Fruit fly (Drosophila melanogaster) whole organism, embryonic: ENCODE results near the gene Jhbp3.
A peak's percentile ranks its signal among the peaks of the same experiment; 100 is the strongest.

Source experiments
- CG1024 ChIP-seq: fragments of 200-800 bp; sonication (Bioruptor generic); IDR thresholded peaks from 2 replicates; pipeline ENCODE4 v1.3.6; 2022; ENCODE audit warnings: missing biosample characterization, missing genetic modification characterization
- CG10267 ChIP-seq: fragments of 200-800 bp; sonication (Bioruptor generic); optimal IDR thresholded peaks from 2 replicates; lab custom pipeline; 2018; ENCODE audit warnings: missing biosample characterization, mild to moderate bottlenecking, missing genetic modification characterization, moderate library complexity
- CG10321 ChIP-seq: fragments of 200-800 bp; sonication (Bioruptor generic); IDR thresholded peaks from 2 replicates; pipeline ENCODE4 v1.3.6; 2022; ENCODE audit warnings: missing biosample characterization, missing genetic modification characterization
- CG10654 ChIP-seq: fragments of 200-800 bp; sonication (Bioruptor generic); optimal IDR thresholded peaks from 2 replicates; lab custom pipeline; 2016; ENCODE audit warnings: missing biosample characterization, missing genetic modification characterization
- CG12071 ChIP-seq: fragments of 200-800 bp; sonication (Bioruptor generic); optimal IDR thresholded peaks from 3 replicates; lab custom pipeline; 2018; ENCODE audit warnings: missing biosample characterization, mild to moderate bottlenecking, missing genetic modification characterization
- CG14710 ChIP-seq: fragments of 200-800 bp; sonication (Bioruptor generic); optimal IDR thresholded peaks from 3 replicates; lab custom pipeline; 2019; ENCODE audit warnings: missing biosample characterization, mild to moderate bottlenecking, missing genetic modification characterization, moderate library complexity
- CG14860 ChIP-seq: fragments of 200-800 bp; sonication (Bioruptor generic); IDR thresholded peaks from 3 replicates; pipeline ENCODE4 v1.3.6; 2022; ENCODE audit warnings: missing biosample characterization, missing genetic modification characterization; ENCODE audit not compliant: partially characterized antibody
- CG16779 ChIP-seq: fragments of 200-800 bp; sonication (Bioruptor generic); IDR thresholded peaks from 2 replicates; pipeline ENCODE4 v1.3.6; 2022; ENCODE audit warnings: missing biosample characterization, missing genetic modification characterization
- CG1792 ChIP-seq: fragments of 200-800 bp; sonication (Bioruptor generic); optimal IDR thresholded peaks from 2 replicates; lab custom pipeline; 2016; ENCODE audit warnings: missing biosample characterization, missing genetic modification characterization
- CG18262 ChIP-seq: fragments of 200-800 bp; optimal IDR thresholded peaks from 3 replicates; lab custom pipeline; 2019; ENCODE audit warnings: missing biosample characterization, mild to moderate bottlenecking, missing genetic modification characterization, moderate library complexity
- CG2120 ChIP-seq: fragments of 200-800 bp; sonication (Bioruptor generic); optimal IDR thresholded peaks from 3 replicates; lab custom pipeline; 2016; ENCODE audit warnings: missing biosample characterization, missing genetic modification characterization
- CG2875 ChIP-seq: fragments of 200-800 bp; sonication (Bioruptor generic); optimal IDR thresholded peaks from 2 replicates; lab custom pipeline; 2017; ENCODE audit warnings: missing biosample characterization, mild to moderate bottlenecking, missing genetic modification characterization, missing genetic modification reagents
- CG3163 ChIP-seq: fragments of 200-800 bp; sonication (Bioruptor generic); optimal IDR thresholded peaks from 3 replicates; lab custom pipeline; 2016; ENCODE audit warnings: missing biosample characterization, missing genetic modification characterization
- CG32772 ChIP-seq: fragments of 200-800 bp; sonication (Bioruptor generic); IDR thresholded peaks from 2 replicates; pipeline ENCODE4 v1.3.6; 2022; ENCODE audit warnings: missing biosample characterization, missing genetic modification characterization
- CG3281 ChIP-seq: fragments of 200-800 bp; sonication (Bioruptor generic); optimal IDR thresholded peaks from 3 replicates; lab custom pipeline; 2017; ENCODE audit warnings: missing biosample characterization, mild to moderate bottlenecking, missing genetic modification characterization
- CG33557 ChIP-seq: fragments of 200-800 bp; sonication (Bioruptor generic); optimal IDR thresholded peaks from 2 replicates; lab custom pipeline; 2019; ENCODE audit warnings: missing biosample characterization, mild to moderate bottlenecking, missing genetic modification characterization, moderate library complexity
- CG4424 ChIP-seq: fragments of 200-800 bp; sonication (Bioruptor generic); optimal IDR thresholded peaks from 3 replicates; lab custom pipeline; 2016; ENCODE audit warnings: missing biosample characterization, missing genetic modification characterization
- CG6813 ChIP-seq: fragments of 200-800 bp; sonication (Bioruptor generic); optimal IDR thresholded peaks from 2 replicates; lab custom pipeline; 2017; ENCODE audit warnings: missing biosample characterization, missing genetic modification characterization, mild to moderate bottlenecking, moderate library complexity, missing genetic modification reagents
- CG7987 ChIP-seq: fragments of 200-800 bp; sonication (Bioruptor generic); optimal IDR thresholded peaks from 2 replicates; lab custom pipeline; 2018; ENCODE audit warnings: missing biosample characterization, mild to moderate bottlenecking, missing genetic modification characterization, moderate library complexity
- CG8290 ChIP-seq, 3 experiments: fragments of 200-800 bp; sonication (Bioruptor generic); optimal IDR thresholded peaks; 2 replicates each; lab custom pipeline; 2016 to 2019; ENCODE audit warnings: missing biosample characterization in 3 of 3, missing genetic modification characterization in 3 of 3, mild to moderate bottlenecking in 2 of 3, moderate library complexity in 1 of 3
- CG8359 ChIP-seq: fragments of 200-800 bp; sonication (Bioruptor generic); optimal IDR thresholded peaks from 2 replicates; lab custom pipeline; 2017; ENCODE audit warnings: missing biosample characterization, mild to moderate bottlenecking, missing genetic modification characterization, borderline replicate concordance
- CG8765 ChIP-seq: fragments of 200-800 bp; sonication (Bioruptor generic); IDR thresholded peaks from 2 replicates; pipeline ENCODE4 v1.3.6; 2022; ENCODE audit warnings: missing biosample characterization, missing genetic modification characterization
- CG9437 ChIP-seq: fragments of 200-800 bp; sonication (Bioruptor generic); optimal IDR thresholded peaks from 2 replicates; lab custom pipeline; 2018; ENCODE audit warnings: missing biosample characterization, mild to moderate bottlenecking, missing genetic modification characterization
- CG9727 ChIP-seq: fragments of 200-800 bp; sonication (Bioruptor generic); optimal IDR thresholded peaks from 3 replicates; lab custom pipeline; 2017; ENCODE audit warnings: missing biosample characterization, mild to moderate bottlenecking, missing genetic modification characterization
- CG9876 ChIP-seq: fragments of 200-800 bp; sonication (Bioruptor generic); optimal IDR thresholded peaks from 2 replicates; lab custom pipeline; 2016; ENCODE audit warnings: missing biosample characterization, missing genetic modification characterization
- HLHmδ ChIP-seq: fragments of 200-800 bp; sonication (Bioruptor generic); optimal IDR thresholded peaks from 2 replicates; lab custom pipeline; 2018; ENCODE audit warnings: missing biosample characterization, mild to moderate bottlenecking, missing genetic modification characterization, moderate library complexity
- Hr39 ChIP-seq: fragments of >200 bp; optimal IDR thresholded peaks from 2 replicates; lab custom pipeline; 2017
- Med ChIP-seq: fragments of 200-800 bp; sonication (Bioruptor generic); peaks from one replicate; lab custom pipeline; 2016; ENCODE audit warnings: missing biosample characterization, missing genetic modification characterization, mild to moderate bottlenecking, inconsistent platforms, moderate library complexity
- Nf-YB ChIP-seq: fragments of 200-800 bp; sonication (Bioruptor generic); optimal IDR thresholded peaks from 3 replicates; lab custom pipeline; 2019; ENCODE audit warnings: missing biosample characterization, mild to moderate bottlenecking, missing genetic modification characterization, moderate library complexity
- NfI ChIP-seq: fragments of 200-800 bp; sonication (Bioruptor generic); optimal IDR thresholded peaks from 3 replicates; lab custom pipeline; 2018; ENCODE audit warnings: missing biosample characterization, mild to moderate bottlenecking, missing genetic modification characterization, moderate library complexity
- Ravus ChIP-seq: fragments of 200-800 bp; sonication (Bioruptor generic); IDR thresholded peaks from 2 replicates; pipeline ENCODE4 v1.3.6; 2022; ENCODE audit warnings: missing biosample characterization, missing genetic modification characterization
- amos ChIP-seq: fragments of 200-800 bp; sonication (Bioruptor generic); IDR thresholded peaks from 2 replicates; pipeline ENCODE4 v1.3.6; 2022; ENCODE audit warnings: missing biosample characterization, missing genetic modification characterization; ENCODE audit not compliant: partially characterized antibody
- az2 ChIP-seq: fragments of 200-800 bp; sonication (Bioruptor generic); optimal IDR thresholded peaks from 3 replicates; lab custom pipeline; 2016; ENCODE audit warnings: missing biosample characterization, missing genetic modification characterization
- bsh ChIP-seq, 2 experiments: fragments of 200-800 bp; sonication (Bioruptor generic); optimal IDR thresholded peaks; 2 replicates each; lab custom pipeline; 2017 to 2018; ENCODE audit warnings: mild to moderate bottlenecking in 2 of 2, missing biosample characterization in 2 of 2, missing genetic modification characterization in 2 of 2, moderate library complexity in 1 of 2
- cg ChIP-seq: fragments of 200-800 bp; sonication (Bioruptor generic); optimal IDR thresholded peaks from 3 replicates; lab custom pipeline; 2019; ENCODE audit warnings: missing biosample characterization, mild to moderate bottlenecking, missing genetic modification characterization, moderate library complexity
- dysf ChIP-seq: fragments of 200-800 bp; sonication (Bioruptor generic); IDR thresholded peaks from 3 replicates; pipeline ENCODE4 v1.3.6; 2022; ENCODE audit warnings: missing biosample characterization, missing genetic modification characterization
- ems ChIP-seq: fragments of 200-800 bp; sonication (Bioruptor generic); optimal IDR thresholded peaks from 3 replicates; lab custom pipeline; 2016; ENCODE audit warnings: missing biosample characterization, missing genetic modification characterization
- esg ChIP-seq: fragments of 200-800 bp; sonication (Bioruptor generic); conservative IDR thresholded peaks from 2 replicates; pipeline ENCODE4 v1.3.6; 2022; ENCODE audit warnings: missing biosample characterization, missing genetic modification characterization
- inv ChIP-seq: fragments of 200-800 bp; sonication (Bioruptor generic); IDR thresholded peaks from 2 replicates; pipeline ENCODE4 v1.3.6; 2022; ENCODE audit warnings: missing biosample characterization, missing genetic modification characterization; ENCODE audit not compliant: partially characterized antibody
- lilli ChIP-seq: fragments of 200-800 bp; sonication (Bioruptor generic); optimal IDR thresholded peaks from 3 replicates; lab custom pipeline; 2016; ENCODE audit warnings: missing biosample characterization, missing genetic modification characterization
- lola ChIP-seq, 3 experiments: fragments of >200 bp in 2 of 3; fragments of 200-800 bp in 1 of 3; sonication (Bioruptor generic) in 1 of 3; optimal IDR thresholded peaks; 2 replicates each; lab custom pipeline; 2017 to 2019; ENCODE audit warnings: missing biosample characterization in 3 of 3, missing genetic modification characterization in 3 of 3, mild to moderate bottlenecking in 1 of 3, moderate library complexity in 1 of 3
- nerfin-2 ChIP-seq: fragments of 200-800 bp; sonication (Bioruptor generic); IDR thresholded peaks from 2 replicates; pipeline ENCODE4 v1.3.6; 2022; ENCODE audit warnings: missing biosample characterization, missing genetic modification characterization; ENCODE audit not compliant: partially characterized antibody
- onecut ChIP-seq: fragments of 200-800 bp; sonication (Bioruptor generic); IDR thresholded peaks from 2 replicates; pipeline ENCODE4 v1.3.6; 2022; ENCODE audit warnings: missing biosample characterization, missing genetic modification characterization
- ranshi ChIP-seq: fragments of 200-800 bp; sonication (Bioruptor generic); IDR thresholded peaks from 2 replicates; pipeline ENCODE4 v1.3.6; 2022; ENCODE audit warnings: missing biosample characterization, missing genetic modification characterization
- salm ChIP-seq: fragments of 200-800 bp; sonication (Bioruptor generic); optimal IDR thresholded peaks from 2 replicates; lab custom pipeline; 2018; ENCODE audit warnings: missing biosample characterization, mild to moderate bottlenecking, missing genetic modification characterization
- tio ChIP-seq: fragments of 200-800 bp; sonication (Bioruptor generic); optimal IDR thresholded peaks from 2 replicates; lab custom pipeline; 2017; ENCODE audit warnings: missing biosample characterization, missing genetic modification characterization, inconsistent platforms
- unc-4 ChIP-seq: fragments of 200-800 bp; sonication (Bioruptor generic); IDR thresholded peaks from 2 replicates; pipeline ENCODE4 v1.3.6; 2022; ENCODE audit warnings: missing biosample characterization, missing genetic modification characterization; ENCODE audit not compliant: partially characterized antibody
- unpg ChIP-seq: fragments of 200-800 bp; sonication (Bioruptor generic); optimal IDR thresholded peaks from 3 replicates; lab custom pipeline; 2018; ENCODE audit warnings: missing biosample characterization, mild to moderate bottlenecking, missing genetic modification characterization, moderate library complexity
- zen ChIP-seq: fragments of 200-800 bp; sonication (Bioruptor generic); optimal IDR thresholded peaks from 3 replicates; lab custom pipeline; 2018; ENCODE audit warnings: missing biosample characterization, mild to moderate bottlenecking, missing genetic modification characterization, moderate library complexity

Jhbp3 gene

dm6 chr3R:4973762-4974369 is 18.8 kb upstream of the Jhbp3 start (continued):
- TF ChIP-seq CG3281 (no peak), Hr39 (no peak), CG8290 (GFP tag; optimal IDR thresholded peaks at IDR 0.05; lab: Kevin White, UChicago) (no peak), CG8290 (tag; optimal IDR thresholded peaks at IDR 0.05; lab: Kevin White, UChicago) (no peak), CG12071 (GFP tag; lab: Kevin White, UChicago) (no peak), CG9437 (GFP tag; lab: Kevin White, UChicago) (no peak), CG33557 (GFP tag; lab: Kevin White, UChicago) (no peak), HLHmδ (no peak), CG14710 (tag; lab: Kevin White, UChicago) (peak; percentile 5), CG7987 (GFP tag; lab: Kevin White, UChicago) (no peak), Nf-YB (GFP tag; lab: Kevin White, UChicago) (no peak), unc-4 (no peak), CG10321 (GFP tag; lab: Robert Waterston, UW) (no peak), salm (no peak), CG8765 (GFP tag; lab: Robert Waterston, UW) (no peak), CG9727 (GFP tag; lab: Kevin White, UChicago) (no peak), CG2120 (GFP tag; lab: Kevin White, UChicago) (no peak), nerfin-2 (no peak), ems (GFP tag; lab: Kevin White, UChicago) (no peak), CG4424 (GFP tag; lab: Kevin White, UChicago) (no peak), tio (no peak), Ravus (GFP tag; lab: Robert Waterston, UW) (no peak), ranshi (GFP tag; lab: Robert Waterston, UW) (no peak), unpg (GFP tag; lab: Kevin White, UChicago) (no peak), CG10267 (tag; lab: Kevin White, UChicago) (no peak), CG2875 (GFP tag; lab: Kevin White, UChicago) (no peak), dysf (GFP tag; lab: Robert Waterston, UW) (no peak), CG14860 (GFP tag; lab: Robert Waterston, UW) (no peak), CG16779 (no peak), CG18262 (tag; lab: Kevin White, UChicago) (peak; percentile 47), CG9876 (GFP tag; lab: Kevin White, UChicago) (no peak), CG8359 (peak; percentile 0), Med (GFP tag; lab: Kevin White, UChicago) (peak; percentile 65), CG10654 (GFP tag; lab: Kevin White, UChicago) (no peak), CG32772 (no peak), CG1792 (GFP tag; lab: Kevin White, UChicago) (no peak), amos (GFP tag; lab: Robert Waterston, UW) (no peak), cg (GFP tag; lab: Kevin White, UChicago) (no peak), CG6813 (GFP tag; lab: Kevin White, UChicago) (no peak), lola (GFP tag; optimal IDR thresholded peaks at IDR 0.05; lab: Kevin White, UChicago) (no peak), lilli (no peak), bsh (GFP tag; optimal IDR thresholded peaks at IDR 0.05; lab: Kevin White, UChicago) (peak in 1 of 2 experiments; percentile 25), esg (no peak), NfI (no peak), CG3163 (GFP tag; lab: Kevin White, UChicago) (no peak), onecut (GFP tag; lab: Robert Waterston, UW) (no peak), zen (tag; lab: Kevin White, UChicago) (no peak), az2 (peak; percentile 3), inv (GFP tag; lab: Robert Waterston, UW) (no peak), CG1024 (GFP tag; lab: Robert Waterston, UW) (no peak)
